In the genomic region with DNA sequence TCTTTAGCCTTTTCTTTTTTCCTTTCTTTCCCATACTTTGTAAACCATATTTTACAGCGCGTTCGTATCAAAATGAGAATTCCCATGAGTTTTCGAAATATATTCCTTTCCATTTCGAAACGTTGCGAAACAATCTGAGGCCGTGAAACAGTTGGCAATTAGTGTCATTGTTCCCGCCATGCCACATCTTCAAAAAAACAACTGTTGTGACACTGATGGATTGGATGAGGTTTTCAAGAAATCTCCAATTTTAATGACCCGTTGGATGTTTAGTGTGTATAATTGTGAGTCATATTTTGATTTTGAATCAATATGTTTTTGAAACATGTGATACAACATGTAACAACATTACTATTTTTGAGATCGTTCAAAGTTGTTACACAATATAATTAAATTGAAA, we compare ENCODE assay signal across 6 worm cellular contexts.
TF ChIP-seq lines count a peak whose summit lies in the region.

No protein-coding gene starts in this region.

TF ChIP-seq in whole organism, L1 larva, 84 proteins besides CTCF, POLR2A, EP300 and RAD21 (continues in another document):
- TF ChIP-seq lsy-2 (tag; optimal IDR thresholded peaks at IDR 0.05; lab: Kevin White, UChicago), result no peak
- TF ChIP-seq lin-39 (tag; optimal IDR thresholded peaks at IDR 0.05; lab: Kevin White, UChicago), result peak; percentile 41
- TF ChIP-seq nhr-71 (tag; optimal IDR thresholded peaks at IDR 0.05; lab: Kevin White, UChicago), result peak; percentile 59
- TF ChIP-seq fos-1 (tag; optimal IDR thresholded peaks at IDR 0.05; lab: Kevin White, UChicago), result no peak
- TF ChIP-seq ets-5 (GFP tag; IDR thresholded peaks at IDR 0.05; lab: Robert Waterston, UW), result no peak
- no peak for TF ChIP-seq ztf-4 (tag; optimal IDR thresholded peaks at IDR 0.05; lab: Kevin White, UChicago)
- no peak for TF ChIP-seq ceh-82 (tag; optimal IDR thresholded peaks at IDR 0.05; lab: Kevin White, UChicago)
- TF ChIP-seq dpl-1 (GFP tag; optimal IDR thresholded peaks at IDR 0.05; lab: Kevin White, UChicago), result peak in 1 of 3 experiments; percentile 13
- TF ChIP-seq efl-1 (optimal IDR thresholded peaks at IDR 0.05; lab: Kevin White, UChicago), result peak in 1 of 2 experiments; percentile 21
- no peak for TF ChIP-seq efl-1 (GFP tag; optimal IDR thresholded peaks at IDR 0.05 in 1 of 2; lab: Kevin White, UChicago)
- TF ChIP-seq mef-2 (tag; optimal IDR thresholded peaks at IDR 0.05; lab: Kevin White, UChicago), result no peak
- TF ChIP-seq unc-130 (tag; optimal IDR thresholded peaks at IDR 0.05; lab: Kevin White, UChicago), result no peak
- TF ChIP-seq C04F5.9 (tag; optimal IDR thresholded peaks at IDR 0.05; lab: Kevin White, UChicago), result no peak
- no peak for TF ChIP-seq efl-3 (GFP tag; optimal IDR thresholded peaks at IDR 0.05; lab: Kevin White, UChicago)
- no peak for TF ChIP-seq mdl-1 (tag; optimal IDR thresholded peaks at IDR 0.05; lab: Kevin White, UChicago)

TF ChIP-seq in whole organism, L2 larva, 48 proteins besides CTCF, POLR2A, EP300 and RAD21:
- TF ChIP-seq nhr-129 (tag; optimal IDR thresholded peaks at IDR 0.05; lab: Kevin White, UChicago), result peak; percentile 50
- no peak for TF ChIP-seq snpc-4 (tag; optimal IDR thresholded peaks at IDR 0.05; lab: Kevin White, UChicago)
- no peak for TF ChIP-seq aly-2 (tag; optimal IDR thresholded peaks at IDR 0.05; lab: Kevin White, UChicago)
- TF ChIP-seq C34F6.9 (tag; optimal IDR thresholded peaks at IDR 0.05; lab: Kevin White, UChicago), result peak; percentile 43
- TF ChIP-seq lsy-2 (tag; optimal IDR thresholded peaks at IDR 0.05; lab: Kevin White, UChicago), result no peak

TF ChIP-seq in whole organism, L3 larva, 47 proteins besides CTCF, POLR2A, EP300 and RAD21:
- no peak for TF ChIP-seq tbx-2 (tag; optimal IDR thresholded peaks at IDR 0.05; lab: Kevin White, UChicago)
- TF ChIP-seq R02D3.7 (tag; optimal IDR thresholded peaks at IDR 0.05; lab: Kevin White, UChicago), result no peak
- TF ChIP-seq nfya-1 (tag; optimal IDR thresholded peaks at IDR 0.05; lab: Kevin White, UChicago; ENCODE audit: insufficient read depth), result no peak
- no peak for TF ChIP-seq unc-62 (GFP tag; optimal IDR thresholded peaks at IDR 0.05; lab: Kevin White, UChicago)
- peak; percentile 75 for TF ChIP-seq egl-5 (tag; optimal IDR thresholded peaks at IDR 0.05; lab: Kevin White, UChicago)

TF ChIP-seq in whole organism, L4 larva, 104 proteins besides CTCF, POLR2A, EP300 and RAD21:
- peak in 1 of 2 experiments; percentile 91 for TF ChIP-seq unc-62 (GFP tag; optimal IDR thresholded peaks at IDR 0.05 in 1 of 2; lab: Kevin White, UChicago)
- TF ChIP-seq unc-62 (tag; optimal IDR thresholded peaks at IDR 0.05; lab: Kevin White, UChicago), result no peak
- TF ChIP-seq hlh-11 (tag; optimal IDR thresholded peaks at IDR 0.05; lab: Kevin White, UChicago), result peak; percentile 0
- TF ChIP-seq daf-19 (GFP tag; conservative IDR thresholded peaks at IDR 0.05; lab: Robert Waterston, UW), result no peak
- no peak for TF ChIP-seq mxl-3 (GFP tag; optimal IDR thresholded peaks at IDR 0.05; lab: Kevin White, UChicago)
- peak in 1 of 2 experiments; percentile 0 for TF ChIP-seq daf-16 (GFP tag; optimal IDR thresholded peaks at IDR 0.05; lab: Kevin White, UChicago)
- no peak for TF ChIP-seq daf-16 (tag; optimal IDR thresholded peaks at IDR 0.05; lab: Kevin White, UChicago)
- no peak for TF ChIP-seq Y105C5A.15 (GFP tag; IDR thresholded peaks at IDR 0.05; lab: Robert Waterston, UW)
TF ChIP-seq in whole organism, L4 larva: peak in this region for 3.

TF ChIP-seq in whole organism, mixed stage, embryonic, 35 proteins besides CTCF, POLR2A, EP300 and RAD21:
- TF ChIP-seq nhr-237 (tag; optimal IDR thresholded peaks at IDR 0.05; lab: Kevin White, UChicago) (no peak), M03D4.4 (tag; optimal IDR thresholded peaks at IDR 0.05; lab: Kevin White, UChicago) (no peak), hlh-1 (tag; optimal IDR thresholded peaks at IDR 0.05; lab: Kevin White, UChicago) (peak; percentile 83), ceh-43 (GFP tag; optimal IDR thresholded peaks at IDR 0.05; lab: Kevin White, UChicago) (no peak), zip-8 (tag; optimal IDR thresholded peaks at IDR 0.05; lab: Kevin White, UChicago) (no peak), elt-1 (tag; optimal IDR thresholded peaks at IDR 0.05; lab: Kevin White, UChicago; ENCODE audit: borderline replicate concordance, insufficient read depth) (no peak), unc-62 (GFP tag; optimal IDR thresholded peaks at IDR 0.05; lab: Kevin White, UChicago) (peak; percentile 17)
TF ChIP-seq in whole organism, mixed stage, embryonic: peak in this region for 2.

TF ChIP-seq in whole organism, young adult, 124 proteins besides CTCF, POLR2A, EP300 and RAD21:
- TF ChIP-seq cebp-1 (GFP tag; IDR thresholded peaks at IDR 0.05; lab: Robert Waterston, UW) (no peak), cebp-1 (tag; optimal IDR thresholded peaks at IDR 0.05; lab: Kevin White, UChicago) (peak; percentile 85), lin-40 (tag; optimal IDR thresholded peaks at IDR 0.05; lab: Kevin White, UChicago) (no peak)
